Fruit fly (Drosophila melanogaster): Measurements from ENCODE around the gene Culd.

Gene Culd

dm6 chr3L:8308891-8309352, 47.2 kb downstream of the Culd start, which contains the start of gene BI-1 (continued):
- TF ChIP-seq ham (GFP tag; IDR thresholded peaks at IDR 0.05): no peak
- peak; percentile 61 for TF ChIP-seq twi (tag; optimal IDR thresholded peaks at IDR 0.05)
- no peak for TF ChIP-seq Side (GFP tag; optimal IDR thresholded peaks at IDR 0.05)
- peak; percentile 14 for TF ChIP-seq her (GFP tag; optimal IDR thresholded peaks at IDR 0.05)
- peak; percentile 89 for TF ChIP-seq Xbp1 (GFP tag; optimal IDR thresholded peaks at IDR 0.05)
- no peak for TF ChIP-seq jing (GFP tag; optimal IDR thresholded peaks at IDR 0.05)
- TF ChIP-seq Trl (optimal IDR thresholded peaks at IDR 0.05): no peak
- TF ChIP-seq Trl (GFP tag; optimal IDR thresholded peaks at IDR 0.05): peak; percentile 63
- peak; percentile 43 for TF ChIP-seq CG32532 (GFP tag; IDR thresholded peaks at IDR 0.05)
- TF ChIP-seq sr (GFP tag; IDR thresholded peaks at IDR 0.05): no peak
- TF ChIP-seq CG2116 (GFP tag; optimal IDR thresholded peaks at IDR 0.05): peak; percentile 22
- TF ChIP-seq yki (optimal IDR thresholded peaks at IDR 0.05): no peak
- TF ChIP-seq CG10543 (GFP tag; optimal IDR thresholded peaks at IDR 0.05): peak; percentile 78
- TF ChIP-seq p53 (GFP tag; optimal IDR thresholded peaks at IDR 0.05): no peak
- TF ChIP-seq Rx (GFP tag; IDR thresholded peaks at IDR 0.05): 0 out of 2 replicates have a peak, but pooled peaks have one; percentile 3
- peak; percentile 83 for TF ChIP-seq kni (GFP tag; optimal IDR thresholded peaks at IDR 0.05)
- no peak for TF ChIP-seq Eip74EF (GFP tag; optimal IDR thresholded peaks at IDR 0.05)
- no peak for TF ChIP-seq Opbp (GFP tag; IDR thresholded peaks at IDR 0.05; ENCODE audit: partially characterized antibody)
- TF ChIP-seq CG4730 (GFP tag; IDR thresholded peaks at IDR 0.05): no peak
- peak; percentile 78 for TF ChIP-seq zfh2 (GFP tag; optimal IDR thresholded peaks at IDR 0.05)
- no peak for TF ChIP-seq CG7271 (tag; optimal IDR thresholded peaks at IDR 0.05)
- TF ChIP-seq CG3163 (GFP tag; optimal IDR thresholded peaks at IDR 0.05): no peak
- TF ChIP-seq inv (GFP tag; IDR thresholded peaks at IDR 0.05; ENCODE audit: partially characterized antibody): no peak
- peak; percentile 57 for TF ChIP-seq Hr3 (GFP tag; optimal IDR thresholded peaks at IDR 0.05)
- TF ChIP-seq CG13287 (GFP tag; IDR thresholded peaks at IDR 0.05; ENCODE audit: partially characterized antibody): no peak
- peak; percentile 47 for TF ChIP-seq Xrp1 (GFP tag; IDR thresholded peaks at IDR 0.05)
- no peak for TF ChIP-seq CG11723 (GFP tag; optimal IDR thresholded peaks at IDR 0.05)
- no peak for TF ChIP-seq fd102C (GFP tag; optimal IDR thresholded peaks at IDR 0.05)
- TF ChIP-seq stwl (tag; optimal IDR thresholded peaks at IDR 0.05): peak; percentile 76
- no peak for TF ChIP-seq CG11085 (GFP tag; IDR thresholded peaks at IDR 0.05)
- no peak for TF ChIP-seq Poxn (GFP tag; IDR thresholded peaks at IDR 0.05)
- TF ChIP-seq NfI (GFP tag; optimal IDR thresholded peaks at IDR 0.05): peak; percentile 66
- TF ChIP-seq mam (GFP tag; optimal IDR thresholded peaks at IDR 0.05): peak; percentile 58
- peak; percentile 23 for TF ChIP-seq disco-r (GFP tag; optimal IDR thresholded peaks at IDR 0.05)
- TF ChIP-seq Ravus (GFP tag; IDR thresholded peaks at IDR 0.05): no peak
- no peak for TF ChIP-seq so (GFP tag; IDR thresholded peaks at IDR 0.05)
- peak; percentile 32 for TF ChIP-seq Dip3 (GFP tag; optimal IDR thresholded peaks at IDR 0.05)
- TF ChIP-seq CG11093 (GFP tag; IDR thresholded peaks at IDR 0.05): no peak
- no peak for TF ChIP-seq cas (GFP tag; IDR thresholded peaks at IDR 0.05)
- no peak for TF ChIP-seq run (tag; optimal IDR thresholded peaks at IDR 0.05)
- peak; percentile 45; the same call in 2 of the 3 replicates for TF ChIP-seq tgo (GFP tag; IDR thresholded peaks at IDR 0.05)
- TF ChIP-seq CG2199 (GFP tag; IDR thresholded peaks at IDR 0.05): no peak
- TF ChIP-seq Ssrp (tag; optimal IDR thresholded peaks at IDR 0.05): peak; percentile 39
- TF ChIP-seq crc (GFP tag; optimal IDR thresholded peaks at IDR 0.05): no peak
- TF ChIP-seq Dref (GFP tag; IDR thresholded peaks at IDR 0.05): no peak
- TF ChIP-seq Jarid2 (GFP tag; optimal IDR thresholded peaks at IDR 0.05): no peak
- TF ChIP-seq CG12155 (GFP tag; optimal IDR thresholded peaks at IDR 0.05): peak; percentile 58
- no peak for TF ChIP-seq ac (GFP tag; optimal IDR thresholded peaks at IDR 0.05)
- TF ChIP-seq vnd (GFP tag; IDR thresholded peaks at IDR 0.05; ENCODE audit: partially characterized antibody): no peak
- peak; percentile 52 for TF ChIP-seq Hsf (GFP tag; optimal IDR thresholded peaks at IDR 0.05)
- no peak for TF ChIP-seq Mrtf (GFP tag; IDR thresholded peaks at IDR 0.05)
- TF ChIP-seq slbo (GFP tag; IDR thresholded peaks at IDR 0.05): peak; percentile 54

All from whole organism, embryonic.